Fruit fly (Drosophila melanogaster) whole organism, prepupa: Measurements from ENCODE around the gene CG14089.

Experiments
- CG10631 ChIP-seq: fragments of 200-800 bp; sonication (Bioruptor generic); optimal IDR thresholded peaks from 2 replicates; lab custom pipeline; 2016; ENCODE audit warnings: missing biosample characterization, missing genetic modification characterization
- CG11294 ChIP-seq: fragments of 200-800 bp; sonication (Bioruptor generic); IDR thresholded peaks from 2 replicates; pipeline ENCODE4 v1.3.6; 2022; ENCODE audit warnings: missing biosample characterization, missing genetic modification characterization
- CG11762 ChIP-seq: fragments of 200-800 bp; sonication (Bioruptor generic); optimal IDR thresholded peaks from 3 replicates; lab custom pipeline; 2016; ENCODE audit warnings: missing biosample characterization, missing genetic modification characterization; ENCODE audit not compliant: insufficient read depth
- CG15336 ChIP-seq: fragments of 200-800 bp; sonication (Bioruptor generic); IDR thresholded peaks from 2 replicates; pipeline ENCODE4 v1.3.6; 2022; ENCODE audit warnings: missing biosample characterization, missing genetic modification characterization
- CG1621 ChIP-seq: fragments of 200-800 bp; sonication (Bioruptor generic); optimal IDR thresholded peaks from 3 replicates; lab custom pipeline; 2018; ENCODE audit warnings: missing biosample characterization, mild to moderate bottlenecking, missing genetic modification characterization
- CG16779 ChIP-seq: fragments of 200-800 bp; sonication (Bioruptor generic); optimal IDR thresholded peaks from 3 replicates; lab custom pipeline; 2017; ENCODE audit warnings: missing biosample characterization, mild to moderate bottlenecking, missing genetic modification characterization
- CG3032 ChIP-seq: fragments of 200-800 bp; optimal IDR thresholded peaks from 2 replicates; lab custom pipeline; 2019; ENCODE audit warnings: missing biosample characterization, mild to moderate bottlenecking, missing genetic modification characterization, moderate library complexity
- CG31627 ChIP-seq: fragments of 200-800 bp; sonication (Bioruptor generic); optimal IDR thresholded peaks from 3 replicates; lab custom pipeline; 2016; ENCODE audit warnings: missing biosample characterization, missing genetic modification characterization
- CG32006 ChIP-seq: fragments of 200-800 bp; sonication (Bioruptor generic); optimal IDR thresholded peaks from 3 replicates; lab custom pipeline; 2017; ENCODE audit warnings: missing biosample characterization, mild to moderate bottlenecking, missing genetic modification characterization
- CG34406 ChIP-seq: fragments of 200-800 bp; sonication (Bioruptor generic); optimal IDR thresholded peaks from 3 replicates; lab custom pipeline; 2016; ENCODE audit warnings: missing biosample characterization, missing genetic modification characterization
- CG3919 ChIP-seq: fragments of 200-800 bp; sonication (Bioruptor generic); optimal IDR thresholded peaks from 3 replicates; lab custom pipeline; 2016; ENCODE audit warnings: missing biosample characterization, missing genetic modification characterization
- CG4318 ChIP-seq: fragments of 200-800 bp; sonication (Bioruptor generic); optimal IDR thresholded peaks from 3 replicates; lab custom pipeline; 2017; ENCODE audit warnings: missing biosample characterization, mild to moderate bottlenecking, missing genetic modification characterization
- CG6163 ChIP-seq: fragments of 200-800 bp; sonication (Bioruptor generic); IDR thresholded peaks from 3 replicates; pipeline ENCODE4 v1.3.6; 2022; ENCODE audit warnings: missing biosample characterization, missing genetic modification characterization
- CG6276 ChIP-seq: fragments of 200-800 bp; sonication (Bioruptor generic); optimal IDR thresholded peaks from 2 replicates; lab custom pipeline; 2017; ENCODE audit warnings: missing biosample characterization, mild to moderate bottlenecking, missing genetic modification characterization
- CG6808 ChIP-seq: fragments of 200-800 bp; sonication (Bioruptor generic); optimal IDR thresholded peaks from 3 replicates; lab custom pipeline; 2017; ENCODE audit warnings: missing biosample characterization, missing genetic modification characterization, mild to moderate bottlenecking, moderate library complexity, missing genetic modification reagents
- CG6854 ChIP-seq: fragments of 200-800 bp; sonication (Bioruptor generic); optimal IDR thresholded peaks from 2 replicates; lab custom pipeline; 2017; ENCODE audit warnings: missing biosample characterization, mild to moderate bottlenecking, missing genetic modification characterization
- CG7368 ChIP-seq: fragments of 200-800 bp; sonication (Bioruptor generic); optimal IDR thresholded peaks from 3 replicates; lab custom pipeline; 2016; ENCODE audit warnings: missing biosample characterization, missing genetic modification characterization
- CG8119 ChIP-seq: fragments of 200-800 bp; sonication (Bioruptor generic); IDR thresholded peaks from 3 replicates; pipeline ENCODE4 v1.3.6; 2022; ENCODE audit warnings: missing biosample characterization, missing genetic modification characterization
- CG9139 ChIP-seq: fragments of 200-800 bp; sonication (Bioruptor generic); optimal IDR thresholded peaks from 3 replicates; lab custom pipeline; 2017; ENCODE audit warnings: missing biosample characterization, mild to moderate bottlenecking, missing genetic modification characterization
- Eip75B ChIP-seq: fragments of 200-800 bp; sonication (Bioruptor generic); optimal IDR thresholded peaks from 3 replicates; lab custom pipeline; 2016; ENCODE audit warnings: missing biosample characterization, missing genetic modification characterization
- Eip78C ChIP-seq: fragments of 200-800 bp; sonication (Bioruptor generic); peaks from one replicate; lab custom pipeline; 2016; ENCODE audit warnings: missing biosample characterization, missing genetic modification characterization
- Eip93F ChIP-seq: fragments of 200-800 bp; sonication (Bioruptor generic); optimal IDR thresholded peaks from 2 replicates; lab custom pipeline; 2016; ENCODE audit warnings: missing biosample characterization, mild to moderate bottlenecking, missing genetic modification characterization
- Ets21C ChIP-seq: fragments of 200-800 bp; sonication (Bioruptor generic); optimal IDR thresholded peaks from 3 replicates; lab custom pipeline; 2016; ENCODE audit warnings: missing biosample characterization, missing genetic modification characterization
- Gug ChIP-seq: fragments of 200-800 bp; sonication (Bioruptor generic); IDR thresholded peaks from 2 replicates; pipeline ENCODE4 v1.3.6; 2022; ENCODE audit warnings: missing biosample characterization, missing genetic modification characterization
- Hr38 ChIP-seq: sonication (Bioruptor generic); optimal IDR thresholded peaks from 2 replicates; lab custom pipeline; 2016; ENCODE audit warnings: missing biosample characterization, missing genetic modification characterization
- Hr39 ChIP-seq: fragments of 200-800 bp; sonication (Bioruptor generic); optimal IDR thresholded peaks from 2 replicates; lab custom pipeline; 2016; ENCODE audit warnings: missing biosample characterization, missing genetic modification characterization
- Hr4 ChIP-seq: fragments of 200-800 bp; sonication (Bioruptor generic); optimal IDR thresholded peaks from 3 replicates; lab custom pipeline; 2016; ENCODE audit warnings: missing biosample characterization, missing genetic modification characterization
- Lpt ChIP-seq: fragments of 200-800 bp; sonication (Bioruptor generic); optimal IDR thresholded peaks from 3 replicates; lab custom pipeline; 2016; ENCODE audit warnings: missing biosample characterization, missing genetic modification characterization
- Met ChIP-seq: fragments of 200-800 bp; sonication (Bioruptor generic); optimal IDR thresholded peaks from 3 replicates; lab custom pipeline; 2016; ENCODE audit warnings: missing biosample characterization, missing genetic modification characterization
- OdsH ChIP-seq: fragments of 200-800 bp; sonication (Bioruptor generic); optimal IDR thresholded peaks from 3 replicates; lab custom pipeline; 2016; ENCODE audit warnings: missing biosample characterization, missing genetic modification characterization
- Sox102F ChIP-seq: fragments of 200-800 bp; sonication (Bioruptor generic); optimal IDR thresholded peaks from 2 replicates; lab custom pipeline; 2016; ENCODE audit warnings: missing biosample characterization, mild to moderate bottlenecking, missing genetic modification characterization
- achi ChIP-seq: fragments of 200-800 bp; sonication (Bioruptor generic); optimal IDR thresholded peaks from 3 replicates; lab custom pipeline; 2016; ENCODE audit warnings: missing biosample characterization, missing genetic modification characterization
- acj6 ChIP-seq: fragments of 200-800 bp; sonication (Bioruptor generic); optimal IDR thresholded peaks from 3 replicates; lab custom pipeline; 2016; ENCODE audit warnings: missing biosample characterization, missing genetic modification characterization
- dac ChIP-seq: fragments of 200-800 bp; sonication (Bioruptor generic); optimal IDR thresholded peaks from 2 replicates; lab custom pipeline; 2017; ENCODE audit warnings: missing biosample characterization, mild to moderate bottlenecking, missing genetic modification characterization
- dsx ChIP-seq: fragments of 200-800 bp; optimal IDR thresholded peaks from 3 replicates; lab custom pipeline; 2019; ENCODE audit warnings: missing biosample characterization, mild to moderate bottlenecking, missing genetic modification characterization, moderate library complexity; ENCODE audit not compliant: poor library complexity, severe bottlenecking
- eg ChIP-seq: fragments of 200-800 bp; sonication (Bioruptor generic); IDR thresholded peaks from 3 replicates; pipeline ENCODE4 v1.3.6; 2022; ENCODE audit warnings: missing biosample characterization, missing genetic modification characterization
- fd85E ChIP-seq: fragments of 200-800 bp; sonication (Bioruptor generic); optimal IDR thresholded peaks from 3 replicates; lab custom pipeline; 2016; ENCODE audit warnings: missing biosample characterization, missing genetic modification characterization
- lz ChIP-seq: fragments of 200-800 bp; sonication (Bioruptor generic); optimal IDR thresholded peaks from 3 replicates; lab custom pipeline; 2016; ENCODE audit warnings: missing biosample characterization, missing genetic modification characterization
- net ChIP-seq: fragments of 200-800 bp; sonication (Bioruptor generic); optimal IDR thresholded peaks from 3 replicates; lab custom pipeline; 2016; ENCODE audit warnings: missing biosample characterization, missing genetic modification characterization
- pdm3 ChIP-seq: fragments of 200-800 bp; sonication (Bioruptor generic); optimal IDR thresholded peaks from 3 replicates; lab custom pipeline; 2016; ENCODE audit warnings: missing biosample characterization, missing genetic modification characterization
- salr ChIP-seq, 2 experiments: fragments of 200-800 bp; sonication (Bioruptor generic); optimal IDR thresholded peaks; 3 replicates each; lab custom pipeline; 2016 to 2018; ENCODE audit warnings: missing biosample characterization in 2 of 2, missing genetic modification characterization in 2 of 2, mild to moderate bottlenecking in 1 of 2
- ss ChIP-seq, 2 experiments: fragments of 200-800 bp; sonication (Bioruptor generic); optimal IDR thresholded peaks; 2 replicates in 1 of 2; 3 replicates in 1 of 2; lab custom pipeline; 2017 to 2018; ENCODE audit warnings: mild to moderate bottlenecking in 2 of 2, missing biosample characterization in 2 of 2, missing genetic modification characterization in 2 of 2, moderate library complexity in 1 of 2
- svp ChIP-seq: fragments of 200-800 bp; sonication (Bioruptor generic); peaks from one replicate; lab custom pipeline; 2016; ENCODE audit warnings: missing biosample characterization, missing genetic modification characterization

CG14089 gene

DNA sequence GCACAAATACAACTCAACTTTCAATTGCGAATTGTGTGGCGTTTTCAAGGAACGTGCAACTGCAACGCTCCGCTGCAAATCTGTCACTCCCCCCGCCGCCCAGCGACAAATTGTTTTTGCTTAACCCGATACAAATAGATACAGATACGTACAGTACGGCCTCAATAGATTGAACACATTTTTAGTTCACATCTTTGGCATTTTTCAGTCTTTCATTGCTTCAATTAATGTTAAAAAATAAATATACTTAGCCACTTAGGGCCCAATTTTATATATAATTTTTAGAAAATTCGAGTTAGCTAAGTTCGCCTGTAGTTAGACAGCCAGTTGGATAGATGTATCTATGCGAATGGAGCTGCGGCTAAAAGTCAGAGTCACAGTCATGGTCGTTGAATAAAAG lies 45.4 kb upstream of the CG14089 start (continued):
- TF ChIP-seq Lpt = peak; percentile 53

dm6 chr3L:19316638-19317037 lies 36.0 kb upstream of the CG14089 start:
- TF ChIP-seq CG10631 (GFP tag; lab: Kevin White, UChicago) = peak; percentile 0
- no peak for TF ChIP-seq CG3032 (tag; lab: Kevin White, UChicago)
- TF ChIP-seq CG32006 = peak; percentile 56
- TF ChIP-seq CG8119 (GFP tag; lab: Robert Waterston, UW) = no peak
- peak; percentile 33 for TF ChIP-seq Hr4 (GFP tag; lab: Kevin White, UChicago)
- peak; percentile 33 for TF ChIP-seq Eip78C (GFP tag; lab: Kevin White, UChicago)
- TF ChIP-seq CG15336 (GFP tag; lab: Robert Waterston, UW) = 0 out of 2 replicates have a peak, but pooled peaks have one; percentile 17
- peak; percentile 25 for TF ChIP-seq CG4318 (GFP tag; lab: Kevin White, UChicago)
- TF ChIP-seq, all 60 proteins: peak for 6

DNA sequence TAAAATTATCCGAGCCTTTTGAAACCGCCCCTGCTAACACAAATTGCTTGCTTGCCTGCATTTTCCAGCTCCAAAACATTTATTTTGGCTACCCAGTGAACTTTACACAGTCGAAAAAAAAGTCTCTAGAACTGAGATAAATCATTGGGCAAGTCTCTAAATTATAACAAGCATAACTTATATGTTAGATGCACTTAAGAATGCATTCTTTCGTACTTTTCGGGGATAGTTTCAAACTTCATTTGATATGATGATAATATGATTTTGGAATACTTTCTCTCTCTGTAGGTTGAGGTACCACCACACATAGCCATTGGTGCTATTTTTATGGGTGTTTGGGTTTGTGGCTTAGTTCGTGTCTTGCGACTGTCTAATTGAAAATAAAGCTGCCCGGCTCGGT lies 34.3 kb upstream of the CG14089 start:
- TF ChIP-seq Eip75B (GFP tag; lab: Kevin White, UChicago) (peak; percentile 37), CG4318 (GFP tag; lab: Kevin White, UChicago) (peak; percentile 65), eg (GFP tag; lab: Robert Waterston, UW) (peak; percentile 93), CG31627 (GFP tag; lab: Kevin White, UChicago) (peak; percentile 16), Hr38 (GFP tag; lab: Kevin White, UChicago) (peak; percentile 25), CG6854 (GFP tag; lab: Kevin White, UChicago) (no peak), Hr4 (GFP tag; lab: Kevin White, UChicago) (peak; percentile 87), acj6 (peak; percentile 66), CG11294 (GFP tag; lab: Robert Waterston, UW) (peak; percentile 87), achi (GFP tag; lab: Kevin White, UChicago) (peak; percentile 71), CG16779 (tag; lab: Kevin White, UChicago) (peak; percentile 38), CG11762 (peak; percentile 31), CG3032 (tag; lab: Kevin White, UChicago) (no peak), lz (peak; percentile 15), Hr39 (GFP tag; lab: Kevin White, UChicago) (peak; percentile 14), CG9139 (GFP tag; lab: Kevin White, UChicago) (no peak), CG6276 (GFP tag; lab: Kevin White, UChicago) (peak; percentile 85), CG1621 (no peak), CG32006 (peak; percentile 86), Sox102F (GFP tag; lab: Kevin White, UChicago) (no peak), CG10631 (GFP tag; lab: Kevin White, UChicago) (peak; percentile 65), CG7368 (GFP tag; lab: Kevin White, UChicago) (peak; percentile 38), ss (GFP tag; optimal IDR thresholded peaks at IDR 0.05; lab: Kevin White, UChicago) (no peak), Met (no peak), CG15336 (GFP tag; lab: Robert Waterston, UW) (peak; percentile 94), CG6163 (GFP tag; lab: Robert Waterston, UW) (peak; percentile 94), CG3919 (GFP tag; lab: Kevin White, UChicago) (peak; percentile 70), Eip93F (GFP tag; lab: Kevin White, UChicago) (no peak), fd85E (GFP tag; lab: Kevin White, UChicago) (no peak), dsx (GFP tag; lab: Kevin White, UChicago) (no peak), CG8119 (GFP tag; lab: Robert Waterston, UW) (peak; percentile 88), OdsH (GFP tag; lab: Kevin White, UChicago) (peak; percentile 68), salr (GFP tag; optimal IDR thresholded peaks at IDR 0.05; lab: Kevin White, UChicago) (peak in 1 of 2 experiments; percentile 73), net (GFP tag; lab: Kevin White, UChicago) (peak; percentile 78), Ets21C (GFP tag; lab: Kevin White, UChicago) (no peak), Lpt (peak; percentile 91), CG34406 (GFP tag; lab: Kevin White, UChicago) (peak; percentile 16), Gug (peak; percentile 83), pdm3 (GFP tag; lab: Kevin White, UChicago) (peak; percentile 76), dac (GFP tag; lab: Kevin White, UChicago) (peak; percentile 56), svp (GFP tag; lab: Kevin White, UChicago) (peak; percentile 39), CG6808 (GFP tag; lab: Kevin White, UChicago) (no peak)
